Fruit fly (Drosophila melanogaster) S2 (cell line): ENCODE measurements around the gene CG5004.

ENCODE experiments used
- CG8478 ChIP-seq: fragments of >200 bp; optimal IDR thresholded peaks from 2 replicates; lab custom pipeline; 2018
- CTCF ChIP-seq, 2 experiments: fragments of >200 bp; optimal IDR thresholded peaks; 2 replicates each; lab custom pipeline; 2018

DNA sequence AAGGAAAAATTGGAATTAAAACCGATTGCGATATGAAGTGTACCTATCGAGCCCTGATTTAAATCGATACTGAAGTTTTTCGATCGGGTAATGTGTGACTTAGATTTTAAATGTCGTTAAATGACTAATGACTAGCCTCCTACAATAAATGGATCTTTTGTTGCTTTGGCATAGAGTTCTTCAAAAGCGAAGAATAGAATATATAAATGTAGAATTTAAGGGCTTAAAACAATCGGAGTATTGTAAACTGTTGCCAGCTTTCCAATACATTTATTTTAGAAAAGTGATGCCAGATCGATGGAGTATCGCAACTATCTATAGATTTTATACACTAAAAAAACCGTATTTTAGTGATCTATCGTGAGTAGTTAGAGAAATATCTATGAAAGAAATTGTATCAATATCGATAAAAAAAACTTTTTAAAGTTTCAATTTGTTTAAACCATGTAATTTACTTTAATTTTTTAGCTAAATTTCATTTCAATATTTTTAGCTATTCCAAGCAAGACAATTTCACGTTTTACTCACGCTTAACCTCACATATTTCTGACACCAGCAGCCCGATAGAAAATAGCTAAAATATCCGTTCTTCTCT is 35.7 kb downstream of the CG5004 start, which contains the start of the genes mei-217 and mei-218:
- TF ChIP-seq CG8478 (lab: Kevin White, UChicago) (no peak), CTCF (optimal IDR thresholded peaks at IDR 0.05; lab: Kevin White, UChicago) (no peak)
